Worm (Caenorhabditis elegans) whole organism, midembryonic: Measurements from ENCODE around the gene phy-4.

Experiments used
- T22C8.4 ChIP-seq: fragments of 200-800 bp; sonication (Bioruptor generic); IDR thresholded peaks from 2 replicates; pipeline ENCODE4 v1.3.6; 2022; ENCODE audit warnings: missing genetic modification characterization, missing compliant biosample characterization
- klf-2 ChIP-seq: fragments of 200-800 bp; sonication (Bioruptor generic); conservative IDR thresholded peaks from 2 replicates; pipeline ENCODE4 v1.3.6; 2022; ENCODE audit warnings: missing genetic modification reagents, missing genetic modification characterization, missing compliant biosample characterization
- med-1 ChIP-seq: sonication (generic microtip); optimal IDR thresholded peaks from 2 replicates; lab custom pipeline; 2017; ENCODE audit warnings: missing genetic modification characterization, mild to moderate bottlenecking, missing compliant biosample characterization, antibody characterized with exemption, missing genetic modification reagents; ENCODE audit not compliant: insufficient read depth
- ztf-29 ChIP-seq: fragments of 200-800 bp; sonication (Bioruptor generic); IDR thresholded peaks from 2 replicates; pipeline ENCODE4 v1.3.6; 2022; ENCODE audit warnings: missing genetic modification reagents, missing genetic modification characterization, missing compliant biosample characterization

DNA sequence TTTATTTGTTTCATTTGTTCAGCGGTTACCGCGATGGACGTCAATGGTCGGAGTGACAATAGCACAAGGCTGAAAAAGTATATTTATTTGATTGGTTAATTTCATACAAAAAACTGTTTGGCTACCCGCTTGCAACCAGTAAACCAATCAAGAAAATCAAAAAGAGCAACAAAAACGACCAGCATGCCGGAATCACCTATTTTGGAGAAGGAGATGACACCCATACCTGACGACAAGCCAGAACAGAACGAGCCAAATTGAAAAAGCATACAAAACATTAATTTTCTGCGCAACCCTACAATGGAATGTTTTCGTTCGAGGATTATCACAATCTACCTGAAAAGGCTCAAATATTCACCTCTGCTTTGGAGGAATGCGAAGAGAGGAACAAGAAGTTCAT, 23.0 kb downstream of the phy-4 start, which contains the start of gene Y43F8B.7:
- TF ChIP-seq klf-2 = no peak
- no peak for TF ChIP-seq T22C8.4 (GFP tag; lab: Robert Waterston, UW)
- TF ChIP-seq med-1 (GFP tag; lab: Kevin White, UChicago) = no peak
- no peak for TF ChIP-seq ztf-29 (GFP tag; lab: Robert Waterston, UW)
